Fruit fly (Drosophila melanogaster) whole organism, embryonic: Measurements from ENCODE around the gene Hsp110.
A peak's percentile ranks its signal among the peaks of the same experiment; 100 is the strongest.

Experiments used
- BEAF-32 ChIP-seq: fragments of 200-800 bp; sonication (Bioruptor generic); optimal IDR thresholded peaks from 3 replicates; lab custom pipeline; 2017; ENCODE audit warnings: missing biosample characterization, missing genetic modification characterization, mild to moderate bottlenecking, moderate library complexity, missing genetic modification reagents
- CG10462 ChIP-seq: fragments of 200-800 bp; sonication (Bioruptor generic); optimal IDR thresholded peaks from 2 replicates; lab custom pipeline; 2016; ENCODE audit warnings: missing biosample characterization, missing genetic modification characterization
- CG10959 ChIP-seq: fragments of 200-800 bp; sonication (Bioruptor generic); IDR thresholded peaks from 2 replicates; pipeline ENCODE4 v1.3.6; 2022; ENCODE audit warnings: missing biosample characterization, missing genetic modification characterization
- CG11085 ChIP-seq: fragments of 200-800 bp; sonication (Bioruptor generic); IDR thresholded peaks from 2 replicates; pipeline ENCODE4 v1.3.6; 2022; ENCODE audit warnings: missing biosample characterization, missing genetic modification characterization
- CG11093 ChIP-seq: fragments of 200-800 bp; sonication (Bioruptor generic); IDR thresholded peaks from 3 replicates; pipeline ENCODE4 v1.3.6; 2022; ENCODE audit warnings: missing biosample characterization, missing genetic modification characterization
- CG11723 ChIP-seq: fragments of 200-800 bp; sonication (Bioruptor generic); optimal IDR thresholded peaks from 2 replicates; lab custom pipeline; 2017; ENCODE audit warnings: missing biosample characterization, mild to moderate bottlenecking, missing genetic modification characterization
- CG12071 ChIP-seq: fragments of 200-800 bp; sonication (Bioruptor generic); optimal IDR thresholded peaks from 3 replicates; lab custom pipeline; 2018; ENCODE audit warnings: missing biosample characterization, mild to moderate bottlenecking, missing genetic modification characterization
- CG16813 ChIP-seq: fragments of 200-800 bp; sonication (Bioruptor generic); IDR thresholded peaks from 3 replicates; pipeline ENCODE4 v1.3.6; 2022; ENCODE audit warnings: missing biosample characterization, missing genetic modification characterization; ENCODE audit not compliant: partially characterized antibody
- CG17359 ChIP-seq: fragments of 200-800 bp; sonication (Bioruptor generic); optimal IDR thresholded peaks from 3 replicates; lab custom pipeline; 2018; ENCODE audit warnings: missing biosample characterization, mild to moderate bottlenecking, missing genetic modification characterization, moderate library complexity
- CG2889 ChIP-seq: fragments of 200-800 bp; sonication (Bioruptor generic); IDR thresholded peaks from 3 replicates; pipeline ENCODE4 v1.3.6; 2022; ENCODE audit warnings: missing biosample characterization, missing genetic modification characterization
- CG31365 ChIP-seq: fragments of 200-800 bp; sonication (Bioruptor generic); optimal IDR thresholded peaks from 2 replicates; lab custom pipeline; 2018; ENCODE audit warnings: missing biosample characterization, mild to moderate bottlenecking, missing genetic modification characterization
- CG33557 ChIP-seq: fragments of 200-800 bp; sonication (Bioruptor generic); optimal IDR thresholded peaks from 2 replicates; lab custom pipeline; 2019; ENCODE audit warnings: missing biosample characterization, mild to moderate bottlenecking, missing genetic modification characterization, moderate library complexity
- CG34422 ChIP-seq: fragments of 200-800 bp; sonication (Bioruptor generic); IDR thresholded peaks from 3 replicates; pipeline ENCODE4 v1.3.6; 2022; ENCODE audit warnings: missing biosample characterization, missing genetic modification characterization
- CG4404 ChIP-seq: fragments of 200-800 bp; sonication (Bioruptor generic); IDR thresholded peaks from 2 replicates; pipeline ENCODE4 v1.3.6; 2022; ENCODE audit warnings: missing biosample characterization, missing genetic modification characterization
- CG4617 ChIP-seq: fragments of 200-800 bp; sonication (Bioruptor generic); optimal IDR thresholded peaks from 3 replicates; lab custom pipeline; 2016; ENCODE audit warnings: missing biosample characterization, missing genetic modification characterization, borderline replicate concordance
- CG8281 ChIP-seq: fragments of 200-800 bp; sonication (Bioruptor generic); optimal IDR thresholded peaks from 2 replicates; lab custom pipeline; 2018; ENCODE audit warnings: missing biosample characterization, mild to moderate bottlenecking, missing genetic modification characterization, moderate library complexity
- D19A ChIP-seq: fragments of 200-800 bp; optimal IDR thresholded peaks from 3 replicates; lab custom pipeline; 2019; ENCODE audit warnings: missing biosample characterization, mild to moderate bottlenecking, missing genetic modification characterization, moderate library complexity
- Dref ChIP-seq: fragments of 200-800 bp; sonication (Bioruptor generic); IDR thresholded peaks from 2 replicates; pipeline ENCODE4 v1.3.6; 2022; ENCODE audit warnings: missing biosample characterization, missing genetic modification characterization
- E2f1 ChIP-seq: fragments of 200-800 bp; sonication (Bioruptor generic); IDR thresholded peaks from 2 replicates; pipeline ENCODE4 v1.3.6; 2022; ENCODE audit warnings: missing biosample characterization, missing genetic modification characterization
- Gsc ChIP-seq: fragments of 200-800 bp; sonication (Bioruptor generic); IDR thresholded peaks from 2 replicates; pipeline ENCODE4 v1.3.6; 2022; ENCODE audit warnings: missing biosample characterization, missing genetic modification characterization
- Hr51 ChIP-seq, 2 experiments: fragments of 200-800 bp; sonication (Bioruptor generic); optimal IDR thresholded peaks; 2 replicates in 1 of 2; 3 replicates in 1 of 2; lab custom pipeline; 2016 to 2018; ENCODE audit warnings: missing biosample characterization in 2 of 2, missing genetic modification characterization in 2 of 2, mild to moderate bottlenecking in 1 of 2, moderate library complexity in 1 of 2
- MESR4 ChIP-seq: fragments of 200-800 bp; sonication (Bioruptor generic); optimal IDR thresholded peaks from 2 replicates; lab custom pipeline; 2018; ENCODE audit warnings: missing biosample characterization, mild to moderate bottlenecking, missing genetic modification characterization, moderate library complexity
- Mad ChIP-seq: fragments of 200-800 bp; sonication (Bioruptor generic); optimal IDR thresholded peaks from 2 replicates; lab custom pipeline; 2016; ENCODE audit warnings: missing biosample characterization, missing genetic modification characterization
- NC2β ChIP-seq: fragments of 200-800 bp; sonication (Bioruptor generic); optimal IDR thresholded peaks from 2 replicates; lab custom pipeline; 2016; ENCODE audit warnings: missing biosample characterization, missing genetic modification characterization
- Optix ChIP-seq: fragments of 200-800 bp; sonication (Bioruptor generic); IDR thresholded peaks from 3 replicates; pipeline ENCODE4 v1.3.6; 2022; ENCODE audit warnings: missing biosample characterization, missing genetic modification characterization
- abd-A ChIP-seq: fragments of 200-800 bp; sonication (Bioruptor generic); optimal IDR thresholded peaks from 3 replicates; lab custom pipeline; 2019; ENCODE audit warnings: missing biosample characterization, mild to moderate bottlenecking, missing genetic modification characterization, moderate library complexity
- aop ChIP-seq: fragments of 200-800 bp; sonication (Bioruptor generic); IDR thresholded peaks from 2 replicates; pipeline ENCODE4 v1.3.6; 2022; ENCODE audit warnings: missing biosample characterization, missing genetic modification characterization
- bbx ChIP-seq: fragments of 200-800 bp; sonication (Bioruptor generic); IDR thresholded peaks from 2 replicates; pipeline ENCODE4 v1.3.6; 2022; ENCODE audit warnings: missing biosample characterization, missing genetic modification characterization; ENCODE audit not compliant: partially characterized antibody
- bcd ChIP-seq: fragments of 200-800 bp; sonication (Bioruptor generic); optimal IDR thresholded peaks from 2 replicates; lab custom pipeline; 2017; ENCODE audit warnings: missing biosample characterization, mild to moderate bottlenecking, missing genetic modification characterization
- bowl ChIP-seq: fragments of 200-800 bp; sonication (Bioruptor generic); IDR thresholded peaks from 2 replicates; pipeline ENCODE4 v1.3.6; 2022; ENCODE audit warnings: missing biosample characterization, missing genetic modification characterization
- da ChIP-seq: fragments of 200-800 bp; sonication (Bioruptor generic); optimal IDR thresholded peaks from 2 replicates; lab custom pipeline; 2016; ENCODE audit warnings: missing biosample characterization, missing genetic modification characterization
- dmrt11E ChIP-seq: fragments of 200-800 bp; sonication (Bioruptor generic); optimal IDR thresholded peaks from 3 replicates; lab custom pipeline; 2018; ENCODE audit warnings: missing biosample characterization, mild to moderate bottlenecking, missing genetic modification characterization, moderate library complexity
- fd64A ChIP-seq: fragments of 200-800 bp; sonication (Bioruptor generic); optimal IDR thresholded peaks from 3 replicates; lab custom pipeline; 2018; ENCODE audit warnings: missing biosample characterization, mild to moderate bottlenecking, missing genetic modification characterization
- hb ChIP-seq: fragments of 200-800 bp; sonication (Bioruptor generic); IDR thresholded peaks from 3 replicates; pipeline ENCODE4 v1.3.6; 2022; ENCODE audit warnings: missing biosample characterization, missing genetic modification characterization; ENCODE audit not compliant: partially characterized antibody
- jigr1 ChIP-seq: fragments of 200-800 bp; sonication (Bioruptor generic); IDR thresholded peaks from 3 replicates; pipeline ENCODE4 v1.3.6; 2022; ENCODE audit warnings: missing biosample characterization, missing genetic modification characterization
- pan ChIP-seq, 4 experiments: fragments of >200 bp in 3 of 4; fragments of 200-800 bp in 1 of 4; sonication (Bioruptor generic) in 1 of 4; optimal IDR thresholded peaks in 3 of 4; IDR thresholded peaks in 1 of 4; 2 replicates each; pipeline versions ENCODE4 v1.3.6 to Lab custom; 2017 to 2022; ENCODE audit warnings: missing biosample characterization in 2 of 4, missing genetic modification characterization in 2 of 4, mixed read lengths in 1 of 4
- pb ChIP-seq: fragments of 200-800 bp; sonication (Bioruptor generic); optimal IDR thresholded peaks from 3 replicates; lab custom pipeline; 2016; ENCODE audit warnings: missing biosample characterization, missing genetic modification characterization
- shn ChIP-seq: fragments of 200-800 bp; sonication (Bioruptor generic); optimal IDR thresholded peaks from 3 replicates; lab custom pipeline; 2016; ENCODE audit warnings: missing biosample characterization, missing genetic modification characterization
- slou ChIP-seq: fragments of 200-800 bp; sonication (Bioruptor generic); optimal IDR thresholded peaks from 3 replicates; lab custom pipeline; 2016; ENCODE audit warnings: missing biosample characterization, missing genetic modification characterization
- sob ChIP-seq: fragments of 200-800 bp; sonication (Bioruptor generic); IDR thresholded peaks from 2 replicates; pipeline ENCODE4 v1.3.6; 2022; ENCODE audit warnings: missing biosample characterization, missing genetic modification characterization
- stc ChIP-seq: fragments of 200-800 bp; sonication (Bioruptor generic); IDR thresholded peaks from 2 replicates; pipeline ENCODE4 v1.3.6; 2022; ENCODE audit warnings: missing biosample characterization, missing genetic modification characterization
- stwl ChIP-seq: fragments of 200-800 bp; sonication (Bioruptor generic); optimal IDR thresholded peaks from 3 replicates; lab custom pipeline; 2018; ENCODE audit warnings: missing biosample characterization, mild to moderate bottlenecking, missing genetic modification characterization, moderate library complexity
- tin ChIP-seq: fragments of 200-800 bp; sonication (Bioruptor generic); optimal IDR thresholded peaks from 3 replicates; lab custom pipeline; 2016; ENCODE audit warnings: missing biosample characterization, missing genetic modification characterization
- trem ChIP-seq: fragments of 200-800 bp; optimal IDR thresholded peaks from 3 replicates; lab custom pipeline; 2019; ENCODE audit warnings: missing biosample characterization, mild to moderate bottlenecking, missing genetic modification characterization, moderate library complexity
- tup ChIP-seq: fragments of 200-800 bp; sonication (Bioruptor generic); optimal IDR thresholded peaks from 2 replicates; lab custom pipeline; 2016; ENCODE audit warnings: missing biosample characterization, mild to moderate bottlenecking, missing genetic modification characterization, moderate library complexity
- vfl ChIP-seq: fragments of 200-800 bp; sonication (Bioruptor generic); optimal IDR thresholded peaks from 2 replicates; lab custom pipeline; 2016; ENCODE audit warnings: missing biosample characterization, missing genetic modification characterization
- wek ChIP-seq: fragments of 200-800 bp; sonication (Bioruptor generic); optimal IDR thresholded peaks from 3 replicates; lab custom pipeline; 2018; ENCODE audit warnings: missing biosample characterization, mild to moderate bottlenecking, missing genetic modification characterization, moderate library complexity
- z ChIP-seq: fragments of 200-800 bp; sonication (Bioruptor generic); IDR thresholded peaks from 3 replicates; pipeline ENCODE4 v1.3.6; 2022; ENCODE audit warnings: missing biosample characterization, missing genetic modification characterization
- zfh2 ChIP-seq: fragments of 200-800 bp; sonication (Bioruptor generic); optimal IDR thresholded peaks from 2 replicates; lab custom pipeline; 2016; ENCODE audit warnings: missing biosample characterization, missing genetic modification characterization

Gene Hsp110

DNA sequence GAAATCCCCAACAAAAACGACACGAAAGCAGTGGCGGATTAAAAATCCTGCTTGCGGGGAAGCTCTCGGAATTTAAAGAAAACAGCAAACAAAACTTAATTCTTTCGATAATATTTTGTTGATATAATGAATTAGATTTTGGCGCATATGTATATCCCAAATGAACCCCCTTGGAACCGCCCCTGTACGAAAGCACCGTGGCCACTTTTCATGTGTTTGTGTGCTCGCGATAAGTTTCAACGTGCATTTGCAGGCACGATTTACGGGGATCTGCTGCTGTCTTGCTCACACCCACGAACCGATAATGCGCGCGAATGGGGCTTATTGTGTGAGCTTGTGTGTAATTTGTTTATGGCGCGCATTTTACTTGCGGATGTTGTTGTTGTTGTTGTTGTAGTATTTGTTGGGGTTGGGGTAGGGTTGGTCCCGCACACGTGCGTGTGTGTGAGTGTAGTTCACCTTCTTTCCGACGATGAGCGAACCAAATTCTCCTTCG, 31.8 kb upstream of the Hsp110 start (continued):
- TF ChIP-seq CG34422 (GFP tag; lab: Robert Waterston, UW): peak; percentile 97
- peak; percentile 87 for TF ChIP-seq CG11085 (GFP tag; lab: Robert Waterston, UW)
- TF ChIP-seq bcd (GFP tag; lab: Kevin White, UChicago): peak; percentile 95
- TF ChIP-seq wek (GFP tag; lab: Kevin White, UChicago): peak; percentile 81
- TF ChIP-seq stc (GFP tag; lab: Robert Waterston, UW): peak; percentile 94
- TF ChIP-seq trem: peak; percentile 81
- peak; percentile 53 for TF ChIP-seq CG33557 (GFP tag; lab: Kevin White, UChicago)
- TF ChIP-seq CG17359 (tag; lab: Kevin White, UChicago): peak; percentile 100
- peak; percentile 93 for TF ChIP-seq bowl (GFP tag; lab: Robert Waterston, UW)
- peak; percentile 93 to 96 for TF ChIP-seq Hr51 (GFP tag; optimal IDR thresholded peaks at IDR 0.05; lab: Kevin White, UChicago)
- TF ChIP-seq CG8281 (tag; lab: Kevin White, UChicago): peak; percentile 85
- no peak; the same call in 1 of the 2 replicates for TF ChIP-seq Gsc
- TF ChIP-seq stwl (tag; lab: Kevin White, UChicago): no peak
- peak; percentile 94 for TF ChIP-seq zfh2 (GFP tag; lab: Kevin White, UChicago)
- peak; percentile 88 for TF ChIP-seq vfl
- peak; percentile 74 for TF ChIP-seq CG4404 (GFP tag; lab: Robert Waterston, UW)
- no peak for TF ChIP-seq slou (GFP tag; lab: Kevin White, UChicago)
- peak; percentile 90 for TF ChIP-seq pb (GFP tag; lab: Kevin White, UChicago)
- peak; percentile 23 for TF ChIP-seq BEAF-32 (GFP tag; lab: Kevin White, UChicago)
- no peak for TF ChIP-seq CG16813 (GFP tag; lab: Robert Waterston, UW)
- TF ChIP-seq CG12071 (GFP tag; lab: Kevin White, UChicago): peak; percentile 95
- TF ChIP-seq Dref: no peak
- peak; percentile 44 for TF ChIP-seq MESR4 (GFP tag; lab: Kevin White, UChicago)
- TF ChIP-seq tin (GFP tag; lab: Kevin White, UChicago): peak; percentile 97
- TF ChIP-seq D19A: peak; percentile 90
- TF ChIP-seq CG10462 (GFP tag; lab: Kevin White, UChicago): peak; percentile 86
- TF ChIP-seq Optix (GFP tag; lab: Robert Waterston, UW): peak; percentile 97
- TF ChIP-seq z: no peak
- TF ChIP-seq bbx (GFP tag; lab: Robert Waterston, UW): peak; percentile 35; the same call in 1 of the 2 replicates
- TF ChIP-seq da (GFP tag; lab: Kevin White, UChicago): peak; percentile 92
- TF ChIP-seq E2f1 (GFP tag; lab: Robert Waterston, UW): peak; percentile 89
- peak; percentile 93 for TF ChIP-seq CG11093 (GFP tag; lab: Robert Waterston, UW)
- TF ChIP-seq hb (GFP tag; lab: Robert Waterston, UW): no peak
- peak; percentile 77; the same call in 2 of the 3 replicates for TF ChIP-seq jigr1 (GFP tag; lab: Robert Waterston, UW)
- peak; percentile 95 for TF ChIP-seq Mad
- TF ChIP-seq CG2889 (GFP tag; lab: Robert Waterston, UW): peak; percentile 95
- peak; percentile 91 for TF ChIP-seq tup (GFP tag; lab: Kevin White, UChicago)
- peak; percentile 92 for TF ChIP-seq NC2β (GFP tag; lab: Kevin White, UChicago)
- TF ChIP-seq fd64A: peak; percentile 91
- TF ChIP-seq CG31365 (tag; lab: Kevin White, UChicago): peak; percentile 82
- TF ChIP-seq CG11723 (GFP tag; lab: Kevin White, UChicago): peak; percentile 94
- peak; percentile 97 for TF ChIP-seq sob (GFP tag; lab: Robert Waterston, UW)
- TF ChIP-seq CG10959: peak; percentile 85
- TF ChIP-seq shn (GFP tag; lab: Kevin White, UChicago): peak; percentile 94
- TF ChIP-seq CG4617 (GFP tag; lab: Kevin White, UChicago): no peak
- peak; percentile 94 for TF ChIP-seq aop (GFP tag; lab: Robert Waterston, UW)
- TF ChIP-seq pan (optimal IDR thresholded peaks at IDR 0.05; lab: Kevin White, UChicago): no peak
- TF ChIP-seq pan (GFP tag; optimal IDR thresholded peaks at IDR 0.05 in 1 of 2, IDR thresholded peaks at IDR 0.05 in 1 of 2): peak in 1 of 2 experiments; percentile 97
- no peak for TF ChIP-seq abd-A (tag; lab: Kevin White, UChicago)
- peak; percentile 67 for TF ChIP-seq dmrt11E
